Worm (Caenorhabditis elegans): ENCODE results near the gene acs-4.

DNA sequence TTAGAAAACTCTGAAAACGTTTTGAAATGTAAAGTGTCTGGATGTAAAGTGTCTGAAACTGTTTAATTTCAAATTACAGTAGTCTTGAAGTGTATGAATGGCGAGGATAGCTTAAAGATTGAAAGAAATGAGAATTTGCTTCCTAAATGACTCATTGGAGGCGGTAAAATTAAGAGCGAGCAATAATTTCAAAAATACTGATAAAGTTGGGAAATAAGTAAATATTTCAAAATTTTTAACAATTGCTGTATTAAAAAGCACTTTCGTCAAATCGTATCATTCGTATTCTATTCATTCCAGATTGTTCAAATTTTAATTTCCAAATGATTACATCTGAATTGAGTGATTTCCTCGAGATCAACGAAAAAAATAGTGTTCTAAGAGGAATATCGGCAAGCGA, 43.3 kb upstream of the acs-4 start, which contains the start of gene B0280.2:
- TF ChIP-seq ZK546.5 (tag; optimal IDR thresholded peaks at IDR 0.05) (no peak), nhr-77 (tag; optimal IDR thresholded peaks at IDR 0.05) (no peak), nhr-12 (tag; optimal IDR thresholded peaks at IDR 0.05) (no peak), snpc-4 (tag; optimal IDR thresholded peaks at IDR 0.05) (no peak), nhr-6 (tag; optimal IDR thresholded peaks at IDR 0.05) (no peak), unc-55 (GFP tag; optimal IDR thresholded peaks at IDR 0.05) (no peak), aly-2 (tag; optimal IDR thresholded peaks at IDR 0.05) (no peak), mdl-1 (tag; optimal IDR thresholded peaks at IDR 0.05) (no peak), blmp-1 (tag; optimal IDR thresholded peaks at IDR 0.05; ENCODE audit: insufficient read depth) (no peak), ztf-11 (tag; optimal IDR thresholded peaks at IDR 0.05) (no peak), nhr-237 (tag; optimal IDR thresholded peaks at IDR 0.05) (no peak)

Data from whole organism, L2 larva.